Worm (Caenorhabditis elegans) whole organism, L3 larva: ENCODE results near the gene C47E8.9.

Source experiments
- nhr-23 ChIP-seq: fragments of 150-350 bp; optimal IDR thresholded peaks from 2 replicates; lab custom pipeline; 2014; ENCODE audit warnings: missing biosample characterization, missing genetic modification reagents, missing genetic modification characterization
- nhr-237 ChIP-seq: fragments of 150-350 bp; optimal IDR thresholded peaks from 2 replicates; lab custom pipeline; 2014; ENCODE audit warnings: missing biosample characterization, missing genetic modification characterization

ce11 chrV:14620835-14621234, 42.3 kb upstream of the C47E8.9 start, which contains the start of gene hot-1:
- no peak for TF ChIP-seq nhr-237
- no peak for TF ChIP-seq nhr-23
